Fruit fly (Drosophila melanogaster) Kc167 (cell line): Measurements from ENCODE around the gene CSN3.

ENCODE experiments used
- Myc ChIP-seq: fragments of >200 bp; optimal IDR thresholded peaks from 2 replicates; lab custom pipeline; 2017; ENCODE audit warnings: missing external identifiers
- Sin3A ChIP-seq: fragments of >200 bp; optimal IDR thresholded peaks from 2 replicates; lab custom pipeline; 2018; ENCODE audit warnings: missing external identifiers
- h ChIP-seq: fragments of >200 bp; optimal IDR thresholded peaks from 3 replicates; lab custom pipeline; 2018; ENCODE audit warnings: missing external identifiers
- insv ChIP-seq: fragments of >200 bp; optimal IDR thresholded peaks from 3 replicates; lab custom pipeline; 2018; ENCODE audit warnings: missing external identifiers
- psq ChIP-seq: fragments of >200 bp; optimal IDR thresholded peaks from 2 replicates; lab custom pipeline; 2017; ENCODE audit warnings: missing external identifiers
- ttk ChIP-seq: sonication (Bioruptor generic); optimal IDR thresholded peaks from 2 replicates; lab custom pipeline; 2017; ENCODE audit warnings: missing external identifiers

- TF ChIP-seq insv (lab: Kevin White, UChicago) (no peak), Myc (lab: Kevin White, UChicago) (no peak), psq (lab: Kevin White, UChicago) (no peak), Sin3A (no peak), h (no peak), ttk (lab: Kevin White, UChicago) (no peak)
Measured at dm6 chr3L:20789299-20789698, 52.1 kb downstream of the CSN3 start.
